Worm (Caenorhabditis elegans) whole organism, L2 larva: ENCODE results near the gene T24D5.2.
"Not testable (repeated sequence)": the region's sequence is repeated elsewhere in the genome, so short reads cannot be mapped to it uniquely, and the experiment has no call there.

Experiments used
- C34F6.9 ChIP-seq: fragments of 150-350 bp; optimal IDR thresholded peaks from 2 replicates; lab custom pipeline; 2014; ENCODE audit warnings: missing biosample characterization, missing genetic modification characterization
- F13H6.1 ChIP-seq: sonication (generic microtip); optimal IDR thresholded peaks from 2 replicates; lab custom pipeline; 2016; ENCODE audit warnings: missing genetic modification characterization, missing compliant biosample characterization
- Y55F3AM.14 ChIP-seq: fragments of 200-800 bp; sonication (Bioruptor generic); optimal IDR thresholded peaks from 2 replicates; lab custom pipeline; 2018; ENCODE audit warnings: mild to moderate bottlenecking, missing genetic modification characterization, missing compliant biosample characterization
- ZK546.5 ChIP-seq: sonication (generic microtip); optimal IDR thresholded peaks from 2 replicates; lab custom pipeline; 2017; ENCODE audit warnings: missing biosample characterization, missing genetic modification characterization
- ama-1 ChIP-seq: fragments of 150-350 bp; optimal IDR thresholded peaks from 2 replicates; lab custom pipeline; 2018; ENCODE audit warnings: inconsistent platforms
- blmp-1 ChIP-seq: sonication (generic microtip); optimal IDR thresholded peaks from 2 replicates; lab custom pipeline; 2017; ENCODE audit warnings: missing genetic modification characterization, mild to moderate bottlenecking, missing compliant biosample characterization, antibody characterized with exemption, moderate library complexity; ENCODE audit not compliant: insufficient read depth
- ceh-16 ChIP-seq: fragments of 150-350 bp; optimal IDR thresholded peaks from 2 replicates; lab custom pipeline; 2014; ENCODE audit warnings: missing biosample characterization, missing genetic modification characterization
- ceh-82 ChIP-seq: fragments of 150-350 bp; optimal IDR thresholded peaks from 2 replicates; lab custom pipeline; 2014; ENCODE audit warnings: missing biosample characterization, missing genetic modification characterization
- crh-2 ChIP-seq: sonication (generic microtip); optimal IDR thresholded peaks from 2 replicates; lab custom pipeline; 2017; ENCODE audit warnings: missing biosample characterization, missing genetic modification characterization
- egl-27 ChIP-seq: sonication (generic microtip); optimal IDR thresholded peaks from 3 replicates; lab custom pipeline; 2017; ENCODE audit warnings: missing biosample characterization, missing genetic modification reagents, missing genetic modification characterization
- elt-1 ChIP-seq: fragments of 150-350 bp; optimal IDR thresholded peaks from 2 replicates; lab custom pipeline; 2014; ENCODE audit warnings: missing biosample characterization, missing genetic modification characterization
- elt-3 ChIP-seq: sonication (generic microtip); optimal IDR thresholded peaks from 2 replicates; lab custom pipeline; 2017; ENCODE audit warnings: missing biosample characterization, missing genetic modification characterization
- fos-1 ChIP-seq: fragments of 150-350 bp; optimal IDR thresholded peaks from 2 replicates; lab custom pipeline; 2014; ENCODE audit warnings: missing biosample characterization, missing genetic modification characterization
- lin-11 ChIP-seq: fragments of 150-350 bp; sonication (generic microtip); optimal IDR thresholded peaks from 2 replicates; lab custom pipeline; 2014; ENCODE audit warnings: missing biosample characterization, missing genetic modification characterization, inconsistent platforms, mixed read lengths
- lin-13 ChIP-seq: fragments of 150-350 bp; optimal IDR thresholded peaks from 2 replicates; lab custom pipeline; 2014; ENCODE audit warnings: missing biosample characterization, missing genetic modification reagents, missing genetic modification characterization
- lin-39 ChIP-seq: fragments of 150-350 bp; optimal IDR thresholded peaks from 2 replicates; lab custom pipeline; 2014; ENCODE audit warnings: missing biosample characterization, missing genetic modification reagents, missing genetic modification characterization
- mab-5 ChIP-seq: fragments of 150-350 bp; optimal IDR thresholded peaks from 2 replicates; lab custom pipeline; 2014; ENCODE audit warnings: missing biosample characterization, missing genetic modification characterization
- nhr-10 ChIP-seq: sonication (generic microtip); optimal IDR thresholded peaks from 2 replicates; lab custom pipeline; 2017; ENCODE audit warnings: missing biosample characterization, missing genetic modification characterization
- nhr-11 ChIP-seq: fragments of 150-350 bp; optimal IDR thresholded peaks from 2 replicates; lab custom pipeline; 2014; ENCODE audit warnings: missing biosample characterization, missing genetic modification characterization
- nhr-12 ChIP-seq: fragments of 150-350 bp; optimal IDR thresholded peaks from 2 replicates; lab custom pipeline; 2014; ENCODE audit warnings: missing biosample characterization, missing genetic modification characterization
- nhr-237 ChIP-seq: fragments of 150-350 bp; optimal IDR thresholded peaks from 2 replicates; lab custom pipeline; 2014; ENCODE audit warnings: missing biosample characterization, missing genetic modification characterization
- nhr-25 ChIP-seq: fragments of 150-350 bp; sonication (generic microtip); optimal IDR thresholded peaks from 3 replicates; lab custom pipeline; 2014; ENCODE audit warnings: missing biosample characterization, missing genetic modification characterization
- nhr-6 ChIP-seq: fragments of 150-350 bp; optimal IDR thresholded peaks from 2 replicates; lab custom pipeline; 2014; ENCODE audit warnings: missing biosample characterization, missing genetic modification characterization
- peb-1 ChIP-seq: fragments of 150-350 bp; optimal IDR thresholded peaks from 2 replicates; lab custom pipeline; 2014; ENCODE audit warnings: missing biosample characterization, missing genetic modification characterization
- skn-1 ChIP-seq: sonication (generic microtip); optimal IDR thresholded peaks from 2 replicates; lab custom pipeline; 2017; ENCODE audit warnings: missing biosample characterization, missing genetic modification characterization
- sma-3 ChIP-seq: sonication (generic microtip); optimal IDR thresholded peaks from 2 replicates; lab custom pipeline; 2016; ENCODE audit warnings: missing genetic modification reagents, missing genetic modification characterization, missing compliant biosample characterization
- sma-9 ChIP-seq, 2 experiments: fragments of 150-350 bp in 1 of 2; sonication (generic microtip) in 1 of 2; optimal IDR thresholded peaks; 2 replicates each; lab custom pipeline; 2014 to 2016; ENCODE audit warnings: missing genetic modification characterization in 2 of 2, mild to moderate bottlenecking in 1 of 2, missing biosample characterization in 1 of 2, missing compliant biosample characterization in 1 of 2, missing genetic modification reagents in 1 of 2, moderate library complexity in 1 of 2
- snpc-4 ChIP-seq: fragments of 150-350 bp; optimal IDR thresholded peaks from 2 replicates; lab custom pipeline; 2014; ENCODE audit warnings: missing biosample characterization, missing genetic modification characterization
- unc-62 ChIP-seq: fragments of 150-350 bp; optimal IDR thresholded peaks from 2 replicates; lab custom pipeline; 2014; ENCODE audit warnings: missing biosample characterization, missing genetic modification reagents, missing genetic modification characterization
- ztf-1 ChIP-seq: fragments of 200-800 bp; sonication (Bioruptor generic); conservative IDR thresholded peaks from 2 replicates; pipeline ENCODE4 v1.3.6; 2022; ENCODE audit warnings: missing genetic modification characterization, missing compliant biosample characterization
- ztf-11 ChIP-seq: sonication (generic microtip); optimal IDR thresholded peaks from 2 replicates; lab custom pipeline; 2017; ENCODE audit warnings: missing biosample characterization, missing genetic modification characterization
- ztf-4 ChIP-seq: fragments of 150-350 bp; optimal IDR thresholded peaks from 2 replicates; lab custom pipeline; 2014; ENCODE audit warnings: missing biosample characterization, missing genetic modification characterization

Gene T24D5.2

ce11 chrX:12613451-12613850, 27.2 kb upstream of the T24D5.2 start, which contains the start of gene R09A8.1:
Gene R09A8.1 (plus strand): TSS chrX:12613751.
- TF ChIP-seq elt-3 (tag; lab: Kevin White, UChicago); blmp-1 (tag; lab: Kevin White, UChicago); crh-2: not testable (repeated sequence)

ce11 chrX:12603322-12603984, 17.2 kb upstream of the T24D5.2 start, which contains the start of the genes T24D5.6 and R09A8.9:
Gene T24D5.6 (plus strand): TSS chrX:12603622.
Gene R09A8.9 (plus strand): TSS chrX:12603934.
- TF ChIP-seq snpc-4 (tag; lab: Kevin White, UChicago) (no peak), ceh-16 (tag; lab: Kevin White, UChicago) (no peak), nhr-25 (tag; lab: Kevin White, UChicago) (no peak)

- no peak for TF ChIP-seq nhr-12
- no peak for TF ChIP-seq lin-13
- no peak for TF ChIP-seq ztf-4 (tag; lab: Kevin White, UChicago)
- no peak for TF ChIP-seq lin-11 (tag; lab: Kevin White, UChicago)
- no peak for TF ChIP-seq ceh-82 (tag; lab: Kevin White, UChicago)
- TF ChIP-seq F13H6.1 (tag; lab: Kevin White, UChicago), result no peak
- TF ChIP-seq elt-3 (tag; lab: Kevin White, UChicago), result no peak
- TF ChIP-seq unc-62 (GFP tag; lab: Kevin White, UChicago), result no peak
- TF ChIP-seq nhr-11 (tag; lab: Kevin White, UChicago), result no peak
- no peak for TF ChIP-seq Y55F3AM.14
- TF ChIP-seq mab-5 (tag; lab: Kevin White, UChicago), result no peak
- no peak for TF ChIP-seq sma-3 (GFP tag; lab: Kevin White, UChicago)
These were observed 16.4 kb upstream of the T24D5.2 start for ce11 chrX:12602611-12603010.

- TF ChIP-seq lin-13 (no peak), C34F6.9 (no peak), nhr-237 (no peak), lin-39 (tag; lab: Kevin White, UChicago) (no peak), skn-1 (tag; lab: Kevin White, UChicago) (no peak), ama-1 (lab: Kevin White, UChicago) (no peak), elt-1 (tag; lab: Kevin White, UChicago) (no peak), egl-27 (tag; lab: Kevin White, UChicago) (no peak), ceh-82 (tag; lab: Kevin White, UChicago) (no peak), peb-1 (tag; lab: Kevin White, UChicago) (no peak), lin-11 (tag; lab: Kevin White, UChicago) (no peak), sma-3 (GFP tag; lab: Kevin White, UChicago) (no peak), F13H6.1 (tag; lab: Kevin White, UChicago) (no peak)
These were observed 10.6 kb upstream of the T24D5.2 start, which contains the start of gene T24D5.4 for ce11 chrX:12596868-12597267. Gene T24D5.4 (plus strand): TSS chrX:12597168.

ce11 chrX:12595954-12596353, 9.7 kb upstream of the T24D5.2 start:
- TF ChIP-seq skn-1 (tag; lab: Kevin White, UChicago) (no peak), elt-3 (tag; lab: Kevin White, UChicago) (no peak), fos-1 (tag; lab: Kevin White, UChicago) (peak; percentile 62), lin-11 (tag; lab: Kevin White, UChicago) (no peak), nhr-237 (no peak), sma-9 (GFP tag; optimal IDR thresholded peaks at IDR 0.05; lab: Kevin White, UChicago) (peak; percentile 70), sma-9 (tag; optimal IDR thresholded peaks at IDR 0.05; lab: Kevin White, UChicago) (no peak), ztf-1 (GFP tag; lab: Robert Waterston, UW) (no peak), nhr-12 (no peak)
- TF ChIP-seq, all 48 proteins: peak for 2

ce11 chrX:12595217-12595616, 9.0 kb upstream of the T24D5.2 start:
- no peak for TF ChIP-seq snpc-4 (tag; lab: Kevin White, UChicago)
- no peak for TF ChIP-seq crh-2
- no peak for TF ChIP-seq ceh-16 (tag; lab: Kevin White, UChicago)
- TF ChIP-seq nhr-6 (tag; lab: Kevin White, UChicago), result no peak
- TF ChIP-seq nhr-10 (tag; lab: Kevin White, UChicago), result no peak
- no peak for TF ChIP-seq mab-5 (tag; lab: Kevin White, UChicago)
- no peak for TF ChIP-seq ZK546.5
- TF ChIP-seq ztf-11 (tag; lab: Kevin White, UChicago), result no peak
- TF ChIP-seq lin-13, result no peak
- TF ChIP-seq fos-1 (tag; lab: Kevin White, UChicago), result no peak
